Fruit fly (Drosophila melanogaster) whole organism, embryonic: Measurements from ENCODE around the gene CG43894.

ENCODE experiments used
- CG11456 ChIP-seq: fragments of 200-800 bp; sonication (Bioruptor generic); IDR thresholded peaks from 3 replicates; pipeline ENCODE4 v1.3.6; 2022; ENCODE audit warnings: missing biosample characterization, missing genetic modification characterization
- CG12219 ChIP-seq: fragments of 200-800 bp; sonication (Bioruptor generic); optimal IDR thresholded peaks from 3 replicates; lab custom pipeline; 2018; ENCODE audit warnings: missing biosample characterization, mild to moderate bottlenecking, missing genetic modification characterization
- CG12769 ChIP-seq: fragments of 200-800 bp; sonication (Bioruptor generic); optimal IDR thresholded peaks from 2 replicates; lab custom pipeline; 2019; ENCODE audit warnings: missing biosample characterization, mild to moderate bottlenecking, missing genetic modification characterization, moderate library complexity
- CG13624 ChIP-seq: fragments of 200-800 bp; sonication (Bioruptor generic); optimal IDR thresholded peaks from 2 replicates; lab custom pipeline; 2016; ENCODE audit warnings: missing biosample characterization, missing genetic modification characterization
- CG14710 ChIP-seq: fragments of 200-800 bp; sonication (Bioruptor generic); optimal IDR thresholded peaks from 3 replicates; lab custom pipeline; 2019; ENCODE audit warnings: missing biosample characterization, mild to moderate bottlenecking, missing genetic modification characterization, moderate library complexity
- CG17802 ChIP-seq: fragments of 200-800 bp; sonication (Bioruptor generic); optimal IDR thresholded peaks from 2 replicates; lab custom pipeline; 2018; ENCODE audit warnings: missing biosample characterization, mild to moderate bottlenecking, missing genetic modification characterization, moderate library complexity
- CG2120 ChIP-seq: fragments of 200-800 bp; sonication (Bioruptor generic); optimal IDR thresholded peaks from 3 replicates; lab custom pipeline; 2016; ENCODE audit warnings: missing biosample characterization, missing genetic modification characterization
- CG30020 ChIP-seq: fragments of 200-800 bp; optimal IDR thresholded peaks from 2 replicates; lab custom pipeline; 2019; ENCODE audit warnings: missing biosample characterization, mild to moderate bottlenecking, missing genetic modification characterization, moderate library complexity
- CG31388 ChIP-seq: fragments of 200-800 bp; sonication (Bioruptor generic); optimal IDR thresholded peaks from 2 replicates; lab custom pipeline; 2016; ENCODE audit warnings: missing biosample characterization, missing genetic modification characterization
- CG3163 ChIP-seq: fragments of 200-800 bp; sonication (Bioruptor generic); optimal IDR thresholded peaks from 3 replicates; lab custom pipeline; 2016; ENCODE audit warnings: missing biosample characterization, missing genetic modification characterization
- CG3407 ChIP-seq: fragments of 200-800 bp; sonication (Bioruptor generic); optimal IDR thresholded peaks from 2 replicates; lab custom pipeline; 2018; ENCODE audit warnings: missing biosample characterization, mild to moderate bottlenecking, missing genetic modification characterization
- CG43689 ChIP-seq: fragments of 200-800 bp; sonication (Bioruptor generic); IDR thresholded peaks from 2 replicates; pipeline ENCODE4 v1.3.6; 2022; ENCODE audit warnings: missing biosample characterization, missing genetic modification characterization
- CG5245 ChIP-seq: fragments of 200-800 bp; sonication (Bioruptor generic); optimal IDR thresholded peaks from 3 replicates; lab custom pipeline; 2016; ENCODE audit warnings: missing biosample characterization, missing genetic modification characterization
- CG5953 ChIP-seq: fragments of 200-800 bp; sonication (Bioruptor generic); IDR thresholded peaks from 2 replicates; pipeline ENCODE4 v1.3.6; 2022; ENCODE audit warnings: missing biosample characterization, missing genetic modification characterization
- CG7372 ChIP-seq: fragments of 200-800 bp; sonication (Bioruptor generic); IDR thresholded peaks from 2 replicates; pipeline ENCODE4 v1.3.6; 2022; ENCODE audit warnings: missing biosample characterization, missing genetic modification characterization
- CG7928 ChIP-seq: fragments of 200-800 bp; sonication (Bioruptor generic); optimal IDR thresholded peaks from 2 replicates; lab custom pipeline; 2017; ENCODE audit warnings: missing biosample characterization, mild to moderate bottlenecking, missing genetic modification characterization
- CG8924 ChIP-seq: fragments of 200-800 bp; optimal IDR thresholded peaks from 3 replicates; lab custom pipeline; 2019; ENCODE audit warnings: missing biosample characterization, mild to moderate bottlenecking, missing genetic modification characterization, moderate library complexity
- D19B ChIP-seq: fragments of 200-800 bp; sonication (Bioruptor generic); optimal IDR thresholded peaks from 2 replicates; lab custom pipeline; 2017; ENCODE audit warnings: missing biosample characterization, mild to moderate bottlenecking, missing genetic modification characterization
- Dad ChIP-seq: fragments of 200-800 bp; sonication (Bioruptor generic); optimal IDR thresholded peaks from 3 replicates; lab custom pipeline; 2016; ENCODE audit warnings: missing biosample characterization, missing genetic modification characterization
- Dek ChIP-seq: fragments of 200-800 bp; sonication (Bioruptor generic); optimal IDR thresholded peaks from 3 replicates; lab custom pipeline; 2019; ENCODE audit warnings: missing biosample characterization, mild to moderate bottlenecking, missing genetic modification characterization, moderate library complexity
- Ets65A ChIP-seq: fragments of 200-800 bp; sonication (Bioruptor generic); peaks from one replicate; lab custom pipeline; 2016; ENCODE audit warnings: missing biosample characterization, missing genetic modification characterization
- HLH3B ChIP-seq: fragments of 200-800 bp; sonication (Bioruptor generic); IDR thresholded peaks from 2 replicates; pipeline ENCODE4 v1.3.6; 2022; ENCODE audit warnings: missing biosample characterization, missing genetic modification characterization
- HLH54F ChIP-seq: fragments of 200-800 bp; sonication (Bioruptor generic); optimal IDR thresholded peaks from 3 replicates; lab custom pipeline; 2016; ENCODE audit warnings: missing biosample characterization, missing genetic modification characterization
- Hr3 ChIP-seq: fragments of 200-800 bp; sonication (Bioruptor generic); optimal IDR thresholded peaks from 3 replicates; lab custom pipeline; 2016; ENCODE audit warnings: missing biosample characterization, missing genetic modification characterization
- MTF-1 ChIP-seq: fragments of 200-800 bp; sonication (Bioruptor generic); optimal IDR thresholded peaks from 2 replicates; lab custom pipeline; 2018; ENCODE audit warnings: missing biosample characterization, mild to moderate bottlenecking, missing genetic modification characterization, borderline replicate concordance
- Max ChIP-seq: fragments of 200-800 bp; sonication (Bioruptor generic); optimal IDR thresholded peaks from 2 replicates; lab custom pipeline; 2016; ENCODE audit warnings: missing biosample characterization, mild to moderate bottlenecking, missing genetic modification characterization
- NfI ChIP-seq: fragments of 200-800 bp; sonication (Bioruptor generic); optimal IDR thresholded peaks from 3 replicates; lab custom pipeline; 2018; ENCODE audit warnings: missing biosample characterization, mild to moderate bottlenecking, missing genetic modification characterization, moderate library complexity
- Sry-β ChIP-seq: fragments of 200-800 bp; sonication (Bioruptor generic); optimal IDR thresholded peaks from 2 replicates; lab custom pipeline; 2018; ENCODE audit warnings: missing biosample characterization, mild to moderate bottlenecking, missing genetic modification characterization, moderate library complexity
- Ssrp ChIP-seq: fragments of 200-800 bp; sonication (Bioruptor generic); optimal IDR thresholded peaks from 2 replicates; lab custom pipeline; 2018; ENCODE audit warnings: missing biosample characterization, mild to moderate bottlenecking, missing genetic modification characterization, moderate library complexity
- Stat92E ChIP-seq, 3 experiments: fragments of >200 bp in 2 of 3; fragments of 200-800 bp in 1 of 3; sonication (Bioruptor generic) in 1 of 3; optimal IDR thresholded peaks; 2 replicates each; lab custom pipeline; 2017 to 2019; ENCODE audit warnings: missing biosample characterization in 3 of 3, missing genetic modification characterization in 3 of 3, mild to moderate bottlenecking in 1 of 3, moderate library complexity in 1 of 3
- Vsx1 ChIP-seq: fragments of 200-800 bp; sonication (Bioruptor generic); optimal IDR thresholded peaks from 2 replicates; lab custom pipeline; 2017; ENCODE audit warnings: missing biosample characterization, mild to moderate bottlenecking, missing genetic modification characterization, missing genetic modification reagents
- Xbp1 ChIP-seq: fragments of 200-800 bp; sonication (Bioruptor generic); optimal IDR thresholded peaks from 3 replicates; lab custom pipeline; 2016; ENCODE audit warnings: missing biosample characterization, mild to moderate bottlenecking, missing genetic modification characterization
- abd-A ChIP-seq: fragments of 200-800 bp; sonication (Bioruptor generic); optimal IDR thresholded peaks from 3 replicates; lab custom pipeline; 2019; ENCODE audit warnings: missing biosample characterization, mild to moderate bottlenecking, missing genetic modification characterization, moderate library complexity
- ewg ChIP-seq: fragments of 200-800 bp; sonication (Bioruptor generic); optimal IDR thresholded peaks from 3 replicates; lab custom pipeline; 2017; ENCODE audit warnings: mild to moderate bottlenecking, missing biosample characterization, missing genetic modification reagents, missing genetic modification characterization
- mld ChIP-seq: fragments of 200-800 bp; sonication (Bioruptor generic); IDR thresholded peaks from 3 replicates; pipeline ENCODE4 v1.3.6; 2022; ENCODE audit warnings: missing biosample characterization, missing genetic modification characterization; ENCODE audit not compliant: partially characterized antibody
- nau ChIP-seq: fragments of 200-800 bp; sonication (Bioruptor generic); optimal IDR thresholded peaks from 3 replicates; lab custom pipeline; 2017; ENCODE audit warnings: missing biosample characterization, mild to moderate bottlenecking, missing genetic modification characterization, missing genetic modification reagents
- onecut ChIP-seq: fragments of 200-800 bp; sonication (Bioruptor generic); IDR thresholded peaks from 2 replicates; pipeline ENCODE4 v1.3.6; 2022; ENCODE audit warnings: missing biosample characterization, missing genetic modification characterization
- phol ChIP-seq: fragments of 200-800 bp; sonication (Bioruptor generic); optimal IDR thresholded peaks from 3 replicates; lab custom pipeline; 2018; ENCODE audit warnings: missing biosample characterization, mild to moderate bottlenecking, missing genetic modification characterization, moderate library complexity
- prd ChIP-seq, 3 experiments: fragments of >200 bp in 2 of 3; fragments of 200-800 bp in 1 of 3; sonication (Bioruptor generic) in 1 of 3; optimal IDR thresholded peaks in 2 of 3; IDR thresholded peaks in 1 of 3; 2 replicates in 2 of 3; 3 replicates in 1 of 3; pipeline versions ENCODE4 v1.3.6 to Lab custom; 2017 to 2022; ENCODE audit warnings: missing biosample characterization in 1 of 3, missing genetic modification characterization in 1 of 3
- sc ChIP-seq, 3 experiments: fragments of >200 bp in 2 of 3; fragments of 200-800 bp in 1 of 3; sonication (Bioruptor generic) in 1 of 3; optimal IDR thresholded peaks; 2 replicates in 2 of 3; 3 replicates in 1 of 3; lab custom pipeline; 2017; ENCODE audit warnings: mild to moderate bottlenecking in 1 of 3, missing biosample characterization in 1 of 3, missing genetic modification characterization in 1 of 3, missing genetic modification reagents in 1 of 3
- seq ChIP-seq: fragments of 200-800 bp; sonication (Bioruptor generic); IDR thresholded peaks from 2 replicates; pipeline ENCODE4 v1.3.6; 2022; ENCODE audit warnings: missing biosample characterization, missing genetic modification characterization
- slou ChIP-seq: fragments of 200-800 bp; sonication (Bioruptor generic); optimal IDR thresholded peaks from 3 replicates; lab custom pipeline; 2016; ENCODE audit warnings: missing biosample characterization, missing genetic modification characterization
- sqz ChIP-seq: fragments of 200-800 bp; sonication (Bioruptor generic); optimal IDR thresholded peaks from 3 replicates; lab custom pipeline; 2018; ENCODE audit warnings: missing biosample characterization, mild to moderate bottlenecking, missing genetic modification characterization
- sr ChIP-seq: fragments of 200-800 bp; sonication (Bioruptor generic); IDR thresholded peaks from 3 replicates; pipeline ENCODE4 v1.3.6; 2022; ENCODE audit warnings: missing biosample characterization, missing genetic modification characterization
- stwl ChIP-seq: fragments of 200-800 bp; sonication (Bioruptor generic); optimal IDR thresholded peaks from 3 replicates; lab custom pipeline; 2018; ENCODE audit warnings: missing biosample characterization, mild to moderate bottlenecking, missing genetic modification characterization, moderate library complexity
- sug ChIP-seq: fragments of 200-800 bp; optimal IDR thresholded peaks from 2 replicates; lab custom pipeline; 2019; ENCODE audit warnings: missing biosample characterization, mild to moderate bottlenecking, missing genetic modification characterization, moderate library complexity
- tgo ChIP-seq: fragments of 200-800 bp; sonication (Bioruptor generic); IDR thresholded peaks from 3 replicates; pipeline ENCODE4 v1.3.6; 2022; ENCODE audit warnings: missing biosample characterization, missing genetic modification characterization
- tx ChIP-seq: fragments of 200-800 bp; sonication (Bioruptor generic); optimal IDR thresholded peaks from 2 replicates; lab custom pipeline; 2016; ENCODE audit warnings: missing biosample characterization, missing genetic modification characterization

The CG43894 gene

DNA sequence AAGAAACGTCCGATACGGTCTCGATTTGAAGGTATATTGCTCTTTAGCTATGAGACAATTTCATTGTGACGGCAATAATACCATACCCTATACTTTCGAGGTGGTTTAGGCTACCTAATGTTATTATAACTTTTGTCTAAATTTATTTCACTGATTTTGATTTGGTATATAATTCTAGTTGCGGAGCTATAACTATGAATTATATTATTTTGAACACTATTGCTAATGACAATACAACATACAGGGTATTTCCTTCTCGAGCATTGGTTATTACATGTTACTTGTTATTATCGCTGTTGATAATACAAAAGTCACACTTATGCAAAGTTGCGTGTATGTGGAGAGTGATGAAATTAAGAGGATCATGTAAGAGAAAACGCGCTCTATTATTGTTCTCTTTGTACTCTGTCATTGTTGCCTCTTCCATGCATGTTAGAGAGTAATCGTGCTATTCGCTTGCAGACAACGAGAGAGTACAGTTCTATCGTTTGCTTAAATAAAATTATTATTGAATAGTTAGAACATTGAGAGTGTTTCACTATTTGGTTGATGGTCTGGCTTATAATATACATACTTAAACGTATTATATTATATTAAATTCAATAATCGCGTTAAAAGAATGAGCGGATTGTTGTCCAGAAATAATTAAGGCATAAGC, 24.2 kb downstream of the CG43894 start, which contains the start of gene CG32115 (continued):
- TF ChIP-seq CG7372 (GFP tag; lab: Robert Waterston, UW) (peak; percentile 97), CG17802 (tag; lab: Kevin White, UChicago) (peak; percentile 70), ewg (peak; percentile 84), Sry-β (GFP tag; lab: Kevin White, UChicago) (peak; percentile 27), CG5245 (GFP tag; lab: Kevin White, UChicago) (peak; percentile 88), CG3163 (GFP tag; lab: Kevin White, UChicago) (peak; percentile 94), sc (optimal IDR thresholded peaks at IDR 0.05; lab: Kevin White, UChicago) (no peak), sc (GFP tag; optimal IDR thresholded peaks at IDR 0.05; lab: Kevin White, UChicago) (peak; percentile 82), slou (GFP tag; lab: Kevin White, UChicago) (peak; percentile 90), Dad (GFP tag; lab: Kevin White, UChicago) (peak; percentile 79), CG7928 (GFP tag; lab: Kevin White, UChicago) (peak; percentile 72), MTF-1 (GFP tag; lab: Kevin White, UChicago) (peak; percentile 78), sr (GFP tag; lab: Robert Waterston, UW) (peak; percentile 66; the same call in 1 of the 3 replicates), HLH3B (GFP tag; lab: Robert Waterston, UW) (peak; percentile 95), nau (GFP tag; lab: Kevin White, UChicago) (peak; percentile 83), Ssrp (tag; lab: Kevin White, UChicago) (no peak), abd-A (tag; lab: Kevin White, UChicago) (no peak), Xbp1 (GFP tag; lab: Kevin White, UChicago) (peak; percentile 95), mld (GFP tag; lab: Robert Waterston, UW) (no peak), Vsx1 (GFP tag; lab: Kevin White, UChicago) (peak; percentile 60), phol (tag; lab: Kevin White, UChicago) (peak; percentile 92), CG13624 (GFP tag; lab: Kevin White, UChicago) (peak; percentile 96), HLH54F (GFP tag; lab: Kevin White, UChicago) (peak; percentile 90), stwl (no peak), seq (GFP tag; lab: Robert Waterston, UW) (peak; percentile 95), CG2120 (GFP tag; lab: Kevin White, UChicago) (peak; percentile 99), CG43689 (GFP tag; lab: Robert Waterston, UW) (peak; percentile 82), sqz (GFP tag; lab: Kevin White, UChicago) (no peak), prd (optimal IDR thresholded peaks at IDR 0.05; lab: Kevin White, UChicago) (no peak), prd (GFP tag; IDR thresholded peaks at IDR 0.05; lab: Robert Waterston, UW) (peak; percentile 96), CG3407 (peak; percentile 73), Ets65A (GFP tag; lab: Kevin White, UChicago) (peak; percentile 98), tx (peak; percentile 83), NfI (GFP tag; lab: Kevin White, UChicago) (peak; percentile 95), Hr3 (GFP tag; lab: Kevin White, UChicago) (peak; percentile 93), CG31388 (GFP tag; lab: Kevin White, UChicago) (peak; percentile 71), CG11456 (GFP tag; lab: Robert Waterston, UW) (peak; percentile 97), CG5953 (GFP tag; lab: Robert Waterston, UW) (peak; percentile 79), D19B (GFP tag; lab: Kevin White, UChicago) (peak; percentile 99), CG12769 (peak; percentile 98), CG8924 (tag; lab: Kevin White, UChicago) (peak; percentile 95), CG30020 (no peak), Stat92E (GFP tag; optimal IDR thresholded peaks at IDR 0.05; lab: Kevin White, UChicago) (no peak), CG12219 (GFP tag; lab: Kevin White, UChicago) (peak; percentile 93), Max (GFP tag; lab: Kevin White, UChicago) (peak; percentile 94), CG14710 (tag; lab: Kevin White, UChicago) (no peak), tgo (GFP tag; lab: Robert Waterston, UW) (peak; percentile 96), Dek (peak; percentile 95), onecut (GFP tag; lab: Robert Waterston, UW) (peak; percentile 85), sug (peak; percentile 91)
